Worm (Caenorhabditis elegans): ENCODE measurements around the gene C52E2.3.

C52E2.3 gene

ce11 chrII:1901981-1902380, 50.9 kb downstream of the C52E2.3 start, which contains the start of gene math-23:
TSS of gene math-23 (plus strand) at chrII:1902281.
- TF ChIP-seq pax-3 (tag; optimal IDR thresholded peaks at IDR 0.05), result no peak
- TF ChIP-seq lin-15B (tag; optimal IDR thresholded peaks at IDR 0.05), result no peak
- no peak for TF ChIP-seq ama-1 (optimal IDR thresholded peaks at IDR 0.05)
- no peak for TF ChIP-seq ceh-82 (tag; optimal IDR thresholded peaks at IDR 0.05)
- no peak for TF ChIP-seq nhr-19 (GFP tag; conservative IDR thresholded peaks at IDR 0.05)
- TF ChIP-seq lin-14 (GFP tag; optimal IDR thresholded peaks at IDR 0.05), result no peak
- no peak for TF ChIP-seq nhr-84 (tag; optimal IDR thresholded peaks at IDR 0.05)
- no peak for TF ChIP-seq nhr-20 (tag; optimal IDR thresholded peaks at IDR 0.05)
- TF ChIP-seq blmp-1 (tag; optimal IDR thresholded peaks at IDR 0.05), result no peak
- no peak for TF ChIP-seq egl-27 (tag; optimal IDR thresholded peaks at IDR 0.05)
- no peak for TF ChIP-seq mdl-1 (tag; optimal IDR thresholded peaks at IDR 0.05)
- no peak for TF ChIP-seq tbx-2 (tag; optimal IDR thresholded peaks at IDR 0.05)

Measured in whole organism, L1 larva.